Worm (Caenorhabditis elegans) whole organism, L1 larva: ENCODE data around the gene R166.3.

Experiments used
- Y116A8C.19 ChIP-seq: sonication (generic microtip); optimal IDR thresholded peaks from 2 replicates; lab custom pipeline; 2016; ENCODE audit warnings: missing compliant biosample characterization, missing genetic modification characterization, borderline replicate concordance
- blmp-1 ChIP-seq: fragments of 150-350 bp; optimal IDR thresholded peaks from 2 replicates; lab custom pipeline; 2014; ENCODE audit warnings: missing biosample characterization, missing genetic modification characterization
- ceh-8 ChIP-seq: fragments of 200-800 bp; sonication (Bioruptor generic); optimal IDR thresholded peaks from 2 replicates; lab custom pipeline; 2018; ENCODE audit warnings: mild to moderate bottlenecking, missing genetic modification characterization, moderate library complexity, missing compliant biosample characterization
- ceh-88 ChIP-seq: fragments of 200-800 bp; sonication (Bioruptor generic); IDR thresholded peaks from 2 replicates; pipeline ENCODE4 v1.3.6; 2022; ENCODE audit warnings: missing genetic modification characterization, missing compliant biosample characterization
- efl-1 ChIP-seq, 4 experiments: fragments of 150-350 bp; optimal IDR thresholded peaks in 3 of 4; peaks in 1 of 4; 1 replicate in 1 of 4; 2 replicates in 3 of 4; lab custom pipeline; 2014; ENCODE audit warnings: missing biosample characterization in 2 of 4, missing genetic modification characterization in 2 of 4, missing genetic modification reagents in 2 of 4
- efl-3 ChIP-seq: fragments of 200-800 bp; sonication (Bioruptor generic); optimal IDR thresholded peaks from 2 replicates; lab custom pipeline; 2018; ENCODE audit warnings: mild to moderate bottlenecking, missing genetic modification characterization, missing compliant biosample characterization
- egl-27 ChIP-seq, 2 experiments: fragments of 150-350 bp in 1 of 2; sonication (generic microtip); optimal IDR thresholded peaks; 3 replicates each; lab custom pipeline; 2017 to 2018; ENCODE audit warnings: missing biosample characterization in 2 of 2, missing genetic modification characterization in 2 of 2, missing genetic modification reagents in 2 of 2
- elt-2 ChIP-seq: sonication (generic microtip); optimal IDR thresholded peaks from 2 replicates; lab custom pipeline; 2016; ENCODE audit warnings: missing genetic modification characterization, mild to moderate bottlenecking, inconsistent platforms, missing compliant biosample characterization, missing genetic modification reagents
- elt-3 ChIP-seq, 6 experiments: fragments of 150-350 bp in 1 of 6; sonication (generic microtip); optimal IDR thresholded peaks; 2 replicates each; lab custom pipeline; 2017 to 2018; ENCODE audit warnings: missing biosample characterization in 6 of 6, missing genetic modification characterization in 6 of 6, inconsistent platforms in 1 of 6
- fkh-8 ChIP-seq: sonication (generic microtip); optimal IDR thresholded peaks from 2 replicates; lab custom pipeline; 2016; ENCODE audit warnings: mild to moderate bottlenecking, missing genetic modification characterization, missing compliant biosample characterization
- grh-1 ChIP-seq: fragments of 200-800 bp; sonication (Bioruptor generic); IDR thresholded peaks from 2 replicates; pipeline ENCODE4 v1.3.6; 2022; ENCODE audit warnings: missing genetic modification reagents, missing genetic modification characterization, missing compliant biosample characterization
- hlh-17 ChIP-seq: fragments of 200-800 bp; sonication (Bioruptor generic); optimal IDR thresholded peaks from 2 replicates; lab custom pipeline; 2018; ENCODE audit warnings: missing genetic modification characterization, mild to moderate bottlenecking, missing compliant biosample characterization, moderate library complexity, borderline replicate concordance
- hlh-4 ChIP-seq: sonication (generic microtip); optimal IDR thresholded peaks from 2 replicates; lab custom pipeline; 2016; ENCODE audit warnings: mild to moderate bottlenecking, missing genetic modification characterization, missing compliant biosample characterization
- hpl-2 ChIP-seq: fragments of 150-350 bp; optimal IDR thresholded peaks from 2 replicates; lab custom pipeline; 2014; ENCODE audit warnings: missing biosample characterization, missing genetic modification reagents, missing genetic modification characterization
- irx-1 ChIP-seq: sonication (generic microtip); optimal IDR thresholded peaks from 2 replicates; lab custom pipeline; 2016; ENCODE audit warnings: missing genetic modification characterization, missing compliant biosample characterization
- isw-1 ChIP-seq: fragments of 200-800 bp; sonication (Bioruptor generic); IDR thresholded peaks from 2 replicates; pipeline ENCODE4 v1.3.6; 2022; ENCODE audit warnings: missing genetic modification characterization, missing compliant biosample characterization
- lin-14 ChIP-seq: fragments of 200-800 bp; sonication (Bioruptor generic); optimal IDR thresholded peaks from 2 replicates; lab custom pipeline; 2018; ENCODE audit warnings: mild to moderate bottlenecking, missing genetic modification characterization, moderate library complexity, missing compliant biosample characterization
- lin-39 ChIP-seq: fragments of 150-350 bp; optimal IDR thresholded peaks from 2 replicates; lab custom pipeline; 2014; ENCODE audit warnings: missing biosample characterization, missing genetic modification reagents, missing genetic modification characterization
- lir-3 ChIP-seq: sonication (generic microtip); optimal IDR thresholded peaks from 2 replicates; lab custom pipeline; 2016; ENCODE audit warnings: mild to moderate bottlenecking, missing genetic modification characterization, moderate library complexity, missing compliant biosample characterization; ENCODE audit not compliant: poor library complexity
- lsy-2 ChIP-seq, 2 experiments: fragments of 150-350 bp; optimal IDR thresholded peaks; 2 replicates each; lab custom pipeline; 2014; ENCODE audit warnings: missing biosample characterization in 2 of 2, missing genetic modification characterization in 2 of 2
- mep-1 ChIP-seq: fragments of 150-350 bp; optimal IDR thresholded peaks from 2 replicates; lab custom pipeline; 2014; ENCODE audit warnings: missing biosample characterization, missing genetic modification characterization
- nhr-11 ChIP-seq: fragments of 150-350 bp; optimal IDR thresholded peaks from 2 replicates; lab custom pipeline; 2014; ENCODE audit warnings: missing biosample characterization, missing genetic modification characterization
- nhr-12 ChIP-seq: sonication (generic microtip); optimal IDR thresholded peaks from 2 replicates; lab custom pipeline; 2017; ENCODE audit warnings: missing biosample characterization, missing genetic modification characterization
- nhr-19 ChIP-seq: fragments of 200-800 bp; sonication (Bioruptor generic); conservative IDR thresholded peaks from 2 replicates; pipeline ENCODE4 v1.3.6; 2022; ENCODE audit warnings: missing genetic modification characterization, missing compliant biosample characterization
- nhr-237 ChIP-seq: fragments of 150-350 bp; optimal IDR thresholded peaks from 2 replicates; lab custom pipeline; 2014; ENCODE audit warnings: missing biosample characterization, missing genetic modification characterization
- nhr-47 ChIP-seq: sonication (generic microtip); optimal IDR thresholded peaks from 2 replicates; lab custom pipeline; 2016; ENCODE audit warnings: mild to moderate bottlenecking, missing genetic modification characterization, moderate library complexity, missing compliant biosample characterization
- nhr-84 ChIP-seq: sonication (generic microtip); optimal IDR thresholded peaks from 2 replicates; lab custom pipeline; 2017; ENCODE audit warnings: missing biosample characterization, missing genetic modification characterization
- nhr-85 ChIP-seq: sonication (generic microtip); peaks from one replicate; lab custom pipeline; 2016; ENCODE audit warnings: missing genetic modification characterization, inconsistent platforms, missing compliant biosample characterization
- nhr-90 ChIP-seq: sonication (generic microtip); optimal IDR thresholded peaks from 2 replicates; lab custom pipeline; 2016; ENCODE audit warnings: mild to moderate bottlenecking, missing genetic modification characterization, missing compliant biosample characterization; ENCODE audit not compliant: poor library complexity
- pag-3 ChIP-seq: sonication (generic microtip); optimal IDR thresholded peaks from 2 replicates; lab custom pipeline; 2017; ENCODE audit warnings: missing genetic modification characterization, mild to moderate bottlenecking, missing compliant biosample characterization, antibody characterized with exemption, borderline replicate concordance; ENCODE audit not compliant: insufficient read depth
- rnt-1 ChIP-seq: sonication (generic microtip); optimal IDR thresholded peaks from 2 replicates; lab custom pipeline; 2016; ENCODE audit warnings: mild to moderate bottlenecking, missing genetic modification characterization, moderate library complexity, missing compliant biosample characterization
- skn-1 ChIP-seq: fragments of 150-350 bp; optimal IDR thresholded peaks from 2 replicates; lab custom pipeline; 2014; ENCODE audit warnings: missing biosample characterization, missing genetic modification characterization
- snpc-4 ChIP-seq: fragments of 150-350 bp; optimal IDR thresholded peaks from 2 replicates; lab custom pipeline; 2014; ENCODE audit warnings: missing biosample characterization, missing genetic modification characterization
- sox-4 ChIP-seq: sonication (generic microtip); optimal IDR thresholded peaks from 2 replicates; lab custom pipeline; 2016; ENCODE audit warnings: missing genetic modification characterization, missing compliant biosample characterization
- sptf-1 ChIP-seq: fragments of 150-350 bp; optimal IDR thresholded peaks from 2 replicates; lab custom pipeline; 2014; ENCODE audit warnings: missing biosample characterization, missing genetic modification characterization
- swsn-7 ChIP-seq: sonication (generic microtip); optimal IDR thresholded peaks from 2 replicates; lab custom pipeline; 2016; ENCODE audit warnings: missing genetic modification characterization, missing compliant biosample characterization
- tbx-2 ChIP-seq: sonication (generic microtip); optimal IDR thresholded peaks from 2 replicates; lab custom pipeline; 2016; ENCODE audit warnings: missing genetic modification characterization, missing compliant biosample characterization
- unc-130 ChIP-seq: fragments of 150-350 bp; optimal IDR thresholded peaks from 2 replicates; lab custom pipeline; 2017; ENCODE audit warnings: missing biosample characterization, missing genetic modification characterization, inconsistent platforms
- unc-98 ChIP-seq: fragments of 200-800 bp; sonication (Bioruptor generic); IDR thresholded peaks from 2 replicates; pipeline ENCODE4 v1.3.6; 2022; ENCODE audit warnings: missing genetic modification characterization, missing compliant biosample characterization
- vab-15 ChIP-seq: sonication (generic microtip); optimal IDR thresholded peaks from 2 replicates; lab custom pipeline; 2017; ENCODE audit warnings: missing genotype, mild to moderate bottlenecking, missing genetic modification characterization, missing compliant biosample characterization
- zip-4 ChIP-seq: fragments of 200-800 bp; sonication (Bioruptor generic); optimal IDR thresholded peaks from 2 replicates; lab custom pipeline; 2018; ENCODE audit warnings: mild to moderate bottlenecking, missing genetic modification characterization, moderate library complexity, missing compliant biosample characterization
- ztf-4 ChIP-seq: fragments of 150-350 bp; optimal IDR thresholded peaks from 2 replicates; lab custom pipeline; 2014; ENCODE audit warnings: missing biosample characterization, missing genetic modification characterization

Gene R166.3

DNA sequence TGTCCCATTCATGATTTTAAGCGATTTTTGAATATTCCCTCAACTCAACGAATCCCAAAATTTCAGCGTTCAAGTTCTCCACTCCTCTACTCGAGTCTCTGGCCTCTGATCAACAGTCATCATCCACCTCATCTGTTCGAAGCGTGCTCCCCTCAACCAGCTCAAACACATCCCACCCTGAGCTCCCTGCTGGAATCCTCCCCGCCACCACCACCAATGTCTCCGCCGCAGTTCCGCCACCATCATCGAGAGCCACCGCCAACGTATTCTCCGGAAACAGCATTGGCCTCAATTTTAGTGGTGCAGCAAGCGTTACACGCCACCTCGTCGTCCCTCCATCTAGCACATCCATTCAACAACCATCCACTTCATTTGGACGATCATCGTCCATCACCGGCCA lies 7.5 kb downstream of the R166.3 start:
- TF ChIP-seq nhr-85 (tag; lab: Kevin White, UChicago): no peak
- no peak for TF ChIP-seq ceh-8 (GFP tag; lab: Kevin White, UChicago)
- no peak for TF ChIP-seq tbx-2 (tag; lab: Kevin White, UChicago)
- TF ChIP-seq irx-1 (tag; lab: Kevin White, UChicago): no peak
- no peak for TF ChIP-seq lin-39 (tag; lab: Kevin White, UChicago)
- TF ChIP-seq swsn-7 (tag; lab: Kevin White, UChicago): no peak
- TF ChIP-seq nhr-12 (tag; lab: Kevin White, UChicago): no peak
- no peak for TF ChIP-seq ztf-4 (tag; lab: Kevin White, UChicago)
- no peak for TF ChIP-seq rnt-1
- no peak for TF ChIP-seq hlh-4
- TF ChIP-seq ceh-88: no peak
- no peak for TF ChIP-seq nhr-90
- TF ChIP-seq vab-15 (tag; lab: Kevin White, UChicago): no peak

DNA sequence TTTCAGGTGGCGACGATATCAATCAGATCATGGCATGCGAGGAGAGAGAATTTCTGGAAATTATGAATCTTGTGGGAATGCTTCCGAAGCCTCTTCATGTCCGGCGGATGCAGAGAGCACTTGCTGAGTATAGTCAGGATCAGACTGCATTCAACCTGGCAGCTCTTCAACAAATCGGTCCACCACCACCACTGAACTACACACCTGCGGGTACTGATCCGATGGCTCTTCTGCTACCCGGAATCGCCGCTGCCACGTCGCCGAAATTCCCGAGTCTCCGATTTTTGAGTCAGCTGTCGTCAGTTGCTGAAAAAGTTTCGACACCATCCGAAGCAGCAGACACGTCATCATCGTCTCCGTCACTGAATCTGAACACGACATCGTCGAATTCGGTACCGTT lies 8.2 kb downstream of the R166.3 start:
- no peak for TF ChIP-seq sptf-1
- no peak for TF ChIP-seq pag-3 (tag; lab: Kevin White, UChicago)

DNA sequence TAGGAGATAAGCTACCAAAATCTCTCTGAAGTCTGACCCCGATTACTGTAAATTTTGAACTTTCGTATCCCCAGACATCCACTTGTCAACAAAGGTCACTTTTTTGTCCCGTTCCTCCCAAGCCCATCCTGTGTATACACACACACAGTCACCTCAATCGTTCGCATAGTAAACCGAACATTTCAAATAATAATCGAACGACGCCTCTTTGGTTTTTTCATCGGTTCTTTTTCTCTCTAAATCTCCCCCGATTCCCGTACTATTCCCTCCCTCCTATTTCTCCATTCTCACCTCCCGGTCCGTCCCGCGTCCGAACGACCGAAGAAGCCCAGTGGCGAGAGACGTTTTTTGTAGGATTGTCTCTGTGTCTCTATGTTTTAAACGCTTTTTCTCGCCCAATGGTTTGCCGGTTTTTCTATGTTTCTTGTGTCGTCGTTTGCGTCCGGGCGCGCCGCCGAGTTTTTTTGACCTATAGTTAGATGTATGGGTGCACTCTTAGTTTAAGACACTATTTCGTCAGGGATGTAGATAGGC lies 9.8 kb downstream of the R166.3 start:
- TF ChIP-seq lin-14 (peak; percentile 12), nhr-12 (tag; lab: Kevin White, UChicago) (no peak), lsy-2 (tag; optimal IDR thresholded peaks at IDR 0.05; lab: Kevin White, UChicago) (no peak), Y116A8C.19 (tag; lab: Kevin White, UChicago) (no peak), grh-1 (GFP tag; lab: Robert Waterston, UW) (no peak), blmp-1 (tag; lab: Kevin White, UChicago) (peak; percentile 31), isw-1 (GFP tag; lab: Robert Waterston, UW) (no peak), unc-98 (GFP tag; lab: Robert Waterston, UW) (no peak), nhr-19 (GFP tag; lab: Robert Waterston, UW) (no peak), snpc-4 (tag; lab: Kevin White, UChicago) (no peak)

ce11 chrII:10527649-10528134 lies 11.4 kb downstream of the R166.3 start, which contains the start of gene mab-10:
mab-10 (plus strand) TSS chrII:10528084.
- TF ChIP-seq lin-14 (peak; percentile 57), blmp-1 (tag; lab: Kevin White, UChicago) (no peak), rnt-1 (peak; percentile 0)

ce11 chrII:10525134-10525533 lies 14.0 kb downstream of the R166.3 start:
- TF ChIP-seq nhr-85 (tag; lab: Kevin White, UChicago): peak; percentile 87
- TF ChIP-seq nhr-11 (tag; lab: Kevin White, UChicago): no peak
- no peak for TF ChIP-seq hlh-17 (GFP tag; lab: Kevin White, UChicago)
- TF ChIP-seq Y116A8C.19 (tag; lab: Kevin White, UChicago): no peak
- TF ChIP-seq fkh-8 (tag; lab: Kevin White, UChicago): no peak
- no peak for TF ChIP-seq rnt-1
- TF ChIP-seq nhr-47: no peak
- peak; percentile 3 for TF ChIP-seq nhr-90
- TF ChIP-seq sox-4 (tag; lab: Kevin White, UChicago): no peak
- TF ChIP-seq mep-1 (tag; lab: Kevin White, UChicago): peak; percentile 43
- TF ChIP-seq efl-1 (optimal IDR thresholded peaks at IDR 0.05; lab: Kevin White, UChicago): peak in 1 of 2 experiments; percentile 10
- TF ChIP-seq efl-1 (GFP tag; optimal IDR thresholded peaks at IDR 0.05 in 1 of 2; lab: Kevin White, UChicago): peak in 1 of 2 experiments; percentile 88
- TF ChIP-seq sptf-1: no peak
- no peak for TF ChIP-seq vab-15 (tag; lab: Kevin White, UChicago)
- TF ChIP-seq grh-1 (GFP tag; lab: Robert Waterston, UW): no peak
- TF ChIP-seq irx-1 (tag; lab: Kevin White, UChicago): no peak
- TF ChIP-seq zip-4 (GFP tag; lab: Kevin White, UChicago): no peak
- TF ChIP-seq unc-130 (tag; lab: Kevin White, UChicago): no peak
- no peak for TF ChIP-seq elt-2 (tag; lab: Kevin White, UChicago)
- no peak for TF ChIP-seq egl-27 (tag; optimal IDR thresholded peaks at IDR 0.05; lab: Kevin White, UChicago)
- no peak for TF ChIP-seq hpl-2 (GFP tag; lab: Kevin White, UChicago)
- TF ChIP-seq elt-3 (tag; optimal IDR thresholded peaks at IDR 0.05; lab: Kevin White, UChicago): peak in 3 of 6 experiments; percentile 18 to 49 (median 36)
- TF ChIP-seq lir-3: no peak
- no peak for TF ChIP-seq efl-3 (GFP tag; lab: Kevin White, UChicago)
- TF ChIP-seq skn-1 (tag; lab: Kevin White, UChicago): peak; percentile 6
- TF ChIP-seq nhr-237 (tag; lab: Kevin White, UChicago): no peak
- no peak for TF ChIP-seq nhr-84
- no peak for TF ChIP-seq unc-98 (GFP tag; lab: Robert Waterston, UW)
- TF ChIP-seq snpc-4 (tag; lab: Kevin White, UChicago): no peak
